Worm (Caenorhabditis elegans): Measurements from ENCODE around the gene T25E12.6.

The T25E12.6 gene

ce11 chrV:16774428-16774827 is 32.2 kb downstream of the T25E12.6 start:
- no peak for TF ChIP-seq him-1 (tag; optimal IDR thresholded peaks at IDR 0.05)
- TF ChIP-seq dao-5 (tag; optimal IDR thresholded peaks at IDR 0.05) = no peak
- no peak for TF ChIP-seq W03F9.2 (tag; optimal IDR thresholded peaks at IDR 0.05)

ce11 chrV:16778540-16779280 is 36.5 kb downstream of the T25E12.6 start:
- TF ChIP-seq W03F9.2 (tag; optimal IDR thresholded peaks at IDR 0.05) = no peak
- no peak for TF ChIP-seq dao-5 (tag; optimal IDR thresholded peaks at IDR 0.05)
- no peak for TF ChIP-seq him-1 (tag; optimal IDR thresholded peaks at IDR 0.05)

- no peak for TF ChIP-seq W03F9.2 (tag; optimal IDR thresholded peaks at IDR 0.05)
- no peak for TF ChIP-seq him-1 (tag; optimal IDR thresholded peaks at IDR 0.05)
- no peak for TF ChIP-seq dao-5 (tag; optimal IDR thresholded peaks at IDR 0.05)
These were observed 37.0 kb downstream of the T25E12.6 start for ce11 chrV:16779281-16779597.

ce11 chrV:16779971-16780370 is 37.7 kb downstream of the T25E12.6 start:
- TF ChIP-seq dao-5 (tag; optimal IDR thresholded peaks at IDR 0.05) (no peak), W03F9.2 (tag; optimal IDR thresholded peaks at IDR 0.05) (no peak), him-1 (tag; optimal IDR thresholded peaks at IDR 0.05) (no peak)

- TF ChIP-seq him-1 (tag; optimal IDR thresholded peaks at IDR 0.05) = no peak
- TF ChIP-seq dao-5 (tag; optimal IDR thresholded peaks at IDR 0.05) = no peak
- TF ChIP-seq W03F9.2 (tag; optimal IDR thresholded peaks at IDR 0.05) = no peak
These were observed 38.3 kb downstream of the T25E12.6 start for ce11 chrV:16780554-16780953.

- TF ChIP-seq W03F9.2 (tag; optimal IDR thresholded peaks at IDR 0.05) (no peak), dao-5 (tag; optimal IDR thresholded peaks at IDR 0.05) (no peak), him-1 (tag; optimal IDR thresholded peaks at IDR 0.05) (no peak)
These were observed 39.8 kb downstream of the T25E12.6 start for ce11 chrV:16781974-16782373.

ce11 chrV:16784806-16785205 is 42.6 kb downstream of the T25E12.6 start:
- TF ChIP-seq W03F9.2 (tag; optimal IDR thresholded peaks at IDR 0.05) (no peak), him-1 (tag; optimal IDR thresholded peaks at IDR 0.05) (no peak), dao-5 (tag; optimal IDR thresholded peaks at IDR 0.05) (no peak)

ce11 chrV:16786012-16786411 is 43.8 kb downstream of the T25E12.6 start:
- no peak for TF ChIP-seq him-1 (tag; optimal IDR thresholded peaks at IDR 0.05)
- no peak for TF ChIP-seq W03F9.2 (tag; optimal IDR thresholded peaks at IDR 0.05)
- no peak for TF ChIP-seq dao-5 (tag; optimal IDR thresholded peaks at IDR 0.05)

- TF ChIP-seq dao-5 (tag; optimal IDR thresholded peaks at IDR 0.05) = no peak
- TF ChIP-seq W03F9.2 (tag; optimal IDR thresholded peaks at IDR 0.05) = no peak
These were observed 46.7 kb downstream of the T25E12.6 start, which contains the start of gene immt-2 for ce11 chrV:16788967-16789366. TSS of gene immt-2 (plus strand) at chrV:16789267.

- TF ChIP-seq W03F9.2 (tag; optimal IDR thresholded peaks at IDR 0.05) (no peak), him-1 (tag; optimal IDR thresholded peaks at IDR 0.05) (no peak)
These were observed 50.5 kb downstream of the T25E12.6 start for ce11 chrV:16792717-16793116.

- no peak for TF ChIP-seq dao-5 (tag; optimal IDR thresholded peaks at IDR 0.05)
- TF ChIP-seq W03F9.2 (tag; optimal IDR thresholded peaks at IDR 0.05) = no peak
- TF ChIP-seq him-1 (tag; optimal IDR thresholded peaks at IDR 0.05) = no peak
These were observed 51.1 kb downstream of the T25E12.6 start for ce11 chrV:16793312-16793711.

- TF ChIP-seq dao-5 (tag; optimal IDR thresholded peaks at IDR 0.05) (no peak), W03F9.2 (tag; optimal IDR thresholded peaks at IDR 0.05) (no peak), him-1 (tag; optimal IDR thresholded peaks at IDR 0.05) (no peak)
These were observed 51.9 kb downstream of the T25E12.6 start for ce11 chrV:16794079-16794478.
